Fruit fly (Drosophila melanogaster) whole organism, embryonic: ENCODE results near the gene Try29F.

ENCODE experiments used
- CG10274 ChIP-seq: fragments of 200-800 bp; sonication (Bioruptor generic); optimal IDR thresholded peaks from 3 replicates; lab custom pipeline; 2017; ENCODE audit warnings: missing biosample characterization, mild to moderate bottlenecking, missing genetic modification characterization
- CG10366 ChIP-seq: fragments of 200-800 bp; sonication (Bioruptor generic); IDR thresholded peaks from 2 replicates; pipeline ENCODE4 v1.3.6; 2022; ENCODE audit warnings: missing biosample characterization, missing genetic modification characterization
- CG11085 ChIP-seq: fragments of 200-800 bp; sonication (Bioruptor generic); IDR thresholded peaks from 2 replicates; pipeline ENCODE4 v1.3.6; 2022; ENCODE audit warnings: missing biosample characterization, missing genetic modification characterization
- CG11560 ChIP-seq: fragments of 200-800 bp; sonication (Bioruptor generic); IDR thresholded peaks from 3 replicates; pipeline ENCODE4 v1.3.6; 2022; ENCODE audit warnings: missing biosample characterization, missing genetic modification characterization
- CG12391 ChIP-seq: fragments of 200-800 bp; sonication (Bioruptor generic); optimal IDR thresholded peaks from 3 replicates; lab custom pipeline; 2018; ENCODE audit warnings: missing biosample characterization, mild to moderate bottlenecking, missing genetic modification characterization, moderate library complexity
- CG12659 ChIP-seq: fragments of 200-800 bp; sonication (Bioruptor generic); optimal IDR thresholded peaks from 3 replicates; lab custom pipeline; 2017; ENCODE audit warnings: mild to moderate bottlenecking, missing biosample characterization, missing genetic modification reagents, missing genetic modification characterization
- CG12744 ChIP-seq: fragments of 200-800 bp; sonication (Bioruptor generic); optimal IDR thresholded peaks from 2 replicates; lab custom pipeline; 2016; ENCODE audit warnings: missing biosample characterization, missing genetic modification characterization
- CG12769 ChIP-seq: fragments of 200-800 bp; sonication (Bioruptor generic); optimal IDR thresholded peaks from 2 replicates; lab custom pipeline; 2019; ENCODE audit warnings: missing biosample characterization, mild to moderate bottlenecking, missing genetic modification characterization, moderate library complexity
- CG14965 ChIP-seq: fragments of 200-800 bp; sonication (Bioruptor generic); optimal IDR thresholded peaks from 2 replicates; lab custom pipeline; 2016; ENCODE audit warnings: missing biosample characterization, missing genetic modification characterization, borderline replicate concordance
- CG17385 ChIP-seq: fragments of 200-800 bp; sonication (Bioruptor generic); optimal IDR thresholded peaks from 3 replicates; lab custom pipeline; 2018; ENCODE audit warnings: missing biosample characterization, mild to moderate bottlenecking, missing genetic modification characterization
- CG1792 ChIP-seq: fragments of 200-800 bp; sonication (Bioruptor generic); optimal IDR thresholded peaks from 2 replicates; lab custom pipeline; 2016; ENCODE audit warnings: missing biosample characterization, missing genetic modification characterization
- CG2678 ChIP-seq: fragments of 200-800 bp; sonication (Bioruptor generic); optimal IDR thresholded peaks from 3 replicates; lab custom pipeline; 2019; ENCODE audit warnings: missing biosample characterization, mild to moderate bottlenecking, missing genetic modification characterization, moderate library complexity
- CG30020 ChIP-seq: fragments of 200-800 bp; optimal IDR thresholded peaks from 2 replicates; lab custom pipeline; 2019; ENCODE audit warnings: missing biosample characterization, mild to moderate bottlenecking, missing genetic modification characterization, moderate library complexity
- CG3281 ChIP-seq: fragments of 200-800 bp; sonication (Bioruptor generic); optimal IDR thresholded peaks from 3 replicates; lab custom pipeline; 2017; ENCODE audit warnings: missing biosample characterization, mild to moderate bottlenecking, missing genetic modification characterization
- CG7372 ChIP-seq: fragments of 200-800 bp; sonication (Bioruptor generic); IDR thresholded peaks from 2 replicates; pipeline ENCODE4 v1.3.6; 2022; ENCODE audit warnings: missing biosample characterization, missing genetic modification characterization
- CG7745 ChIP-seq: fragments of 200-800 bp; sonication (Bioruptor generic); optimal IDR thresholded peaks from 2 replicates; lab custom pipeline; 2018; ENCODE audit warnings: missing biosample characterization, mild to moderate bottlenecking, missing genetic modification characterization, moderate library complexity
- CG9215 ChIP-seq: fragments of 200-800 bp; sonication (Bioruptor generic); IDR thresholded peaks from 2 replicates; pipeline ENCODE4 v1.3.6; 2022; ENCODE audit warnings: missing biosample characterization, missing genetic modification characterization
- CG9876 ChIP-seq: fragments of 200-800 bp; sonication (Bioruptor generic); optimal IDR thresholded peaks from 2 replicates; lab custom pipeline; 2016; ENCODE audit warnings: missing biosample characterization, missing genetic modification characterization
- Dad ChIP-seq: fragments of 200-800 bp; sonication (Bioruptor generic); optimal IDR thresholded peaks from 3 replicates; lab custom pipeline; 2016; ENCODE audit warnings: missing biosample characterization, missing genetic modification characterization
- Drgx ChIP-seq: fragments of 200-800 bp; sonication (Bioruptor generic); IDR thresholded peaks from 2 replicates; pipeline ENCODE4 v1.3.6; 2022; ENCODE audit warnings: missing biosample characterization, missing genetic modification characterization
- Gug ChIP-seq: fragments of 200-800 bp; sonication (Bioruptor generic); IDR thresholded peaks from 4 replicates; pipeline ENCODE4 v1.3.6; 2022; ENCODE audit warnings: missing biosample characterization, missing genetic modification characterization
- HLH54F ChIP-seq: fragments of 200-800 bp; sonication (Bioruptor generic); optimal IDR thresholded peaks from 3 replicates; lab custom pipeline; 2016; ENCODE audit warnings: missing biosample characterization, missing genetic modification characterization
- Hand ChIP-seq: fragments of 200-800 bp; sonication (Bioruptor generic); optimal IDR thresholded peaks from 2 replicates; lab custom pipeline; 2017; ENCODE audit warnings: mild to moderate bottlenecking, missing biosample characterization, missing genetic modification reagents, missing genetic modification characterization
- Lhr ChIP-seq: fragments of 200-800 bp; sonication (Bioruptor generic); optimal IDR thresholded peaks from 3 replicates; lab custom pipeline; 2017; ENCODE audit warnings: mild to moderate bottlenecking, missing biosample characterization, missing genetic modification reagents, missing genetic modification characterization
- NK7.1 ChIP-seq: fragments of 200-800 bp; sonication (Bioruptor generic); optimal IDR thresholded peaks from 3 replicates; lab custom pipeline; 2016; ENCODE audit warnings: missing biosample characterization, missing genetic modification characterization
- Sin3A ChIP-seq: fragments of >200 bp; optimal IDR thresholded peaks from 2 replicates; lab custom pipeline; 2018
- Six4 ChIP-seq: fragments of 200-800 bp; sonication (Bioruptor generic); optimal IDR thresholded peaks from 2 replicates; lab custom pipeline; 2016; ENCODE audit warnings: missing biosample characterization, missing genetic modification characterization
- Sry-δ ChIP-seq: fragments of 200-800 bp; sonication (Bioruptor generic); optimal IDR thresholded peaks from 2 replicates; lab custom pipeline; 2016; ENCODE audit warnings: missing biosample characterization, missing genetic modification characterization
- Taf1 ChIP-seq: fragments of 200-800 bp; sonication (Bioruptor generic); IDR thresholded peaks from 2 replicates; pipeline ENCODE4 v1.3.6; 2022; ENCODE audit warnings: missing biosample characterization, missing genetic modification characterization
- Vsx1 ChIP-seq: fragments of 200-800 bp; sonication (Bioruptor generic); optimal IDR thresholded peaks from 2 replicates; lab custom pipeline; 2017; ENCODE audit warnings: missing biosample characterization, mild to moderate bottlenecking, missing genetic modification characterization, missing genetic modification reagents
- ase ChIP-seq: fragments of 200-800 bp; sonication (Bioruptor generic); IDR thresholded peaks from 3 replicates; pipeline ENCODE4 v1.3.6; 2022; ENCODE audit warnings: missing biosample characterization, missing genetic modification characterization
- bbx ChIP-seq: fragments of 200-800 bp; sonication (Bioruptor generic); IDR thresholded peaks from 2 replicates; pipeline ENCODE4 v1.3.6; 2022; ENCODE audit warnings: missing biosample characterization, missing genetic modification characterization; ENCODE audit not compliant: partially characterized antibody
- corto ChIP-seq: fragments of 200-800 bp; sonication (Bioruptor generic); optimal IDR thresholded peaks from 2 replicates; lab custom pipeline; 2016; ENCODE audit warnings: missing biosample characterization, mild to moderate bottlenecking, missing genetic modification characterization, moderate library complexity
- cwo ChIP-seq: fragments of 200-800 bp; sonication (Bioruptor generic); optimal IDR thresholded peaks from 3 replicates; lab custom pipeline; 2017; ENCODE audit warnings: missing biosample characterization, missing genetic modification characterization, mild to moderate bottlenecking, moderate library complexity, missing genetic modification reagents
- dan ChIP-seq: fragments of 200-800 bp; sonication (Bioruptor generic); IDR thresholded peaks from 2 replicates; pipeline ENCODE4 v1.3.6; 2022; ENCODE audit warnings: missing biosample characterization, missing genetic modification characterization
- dimm ChIP-seq: fragments of 200-800 bp; sonication (Bioruptor generic); IDR thresholded peaks from 2 replicates; pipeline ENCODE4 v1.3.6; 2022; ENCODE audit warnings: missing biosample characterization, missing genetic modification characterization
- en ChIP-seq: fragments of 200-800 bp; sonication (Bioruptor generic); optimal IDR thresholded peaks from 2 replicates; lab custom pipeline; 2016; ENCODE audit warnings: missing biosample characterization, missing genetic modification characterization
- grau ChIP-seq: fragments of 200-800 bp; optimal IDR thresholded peaks from 3 replicates; lab custom pipeline; 2019; ENCODE audit warnings: missing biosample characterization, mild to moderate bottlenecking, missing genetic modification characterization, moderate library complexity
- h ChIP-seq: fragments of >200 bp; optimal IDR thresholded peaks from 2 replicates; lab custom pipeline; 2017
- insv ChIP-seq, 2 experiments: fragments of 200-800 bp; sonication (Bioruptor generic); optimal IDR thresholded peaks; 3 replicates each; lab custom pipeline; 2016 to 2018; ENCODE audit warnings: missing biosample characterization in 2 of 2, missing genetic modification characterization in 2 of 2
- klu ChIP-seq: fragments of 200-800 bp; sonication (Bioruptor generic); IDR thresholded peaks from 2 replicates; pipeline ENCODE4 v1.3.6; 2022; ENCODE audit warnings: missing biosample characterization, missing genetic modification characterization
- lilli ChIP-seq: fragments of 200-800 bp; sonication (Bioruptor generic); optimal IDR thresholded peaks from 3 replicates; lab custom pipeline; 2016; ENCODE audit warnings: missing biosample characterization, missing genetic modification characterization
- lov ChIP-seq, 2 experiments: fragments of 200-800 bp in 1 of 2; fragments of >200 bp in 1 of 2; sonication (Bioruptor generic) in 1 of 2; IDR thresholded peaks in 1 of 2; optimal IDR thresholded peaks in 1 of 2; 2 replicates in 1 of 2; 3 replicates in 1 of 2; pipeline versions ENCODE4 v1.3.6 to Lab custom; 2017 to 2022; ENCODE audit warnings: missing biosample characterization in 1 of 2, missing genetic modification characterization in 1 of 2
- luna ChIP-seq: fragments of 200-800 bp; sonication (Bioruptor generic); optimal IDR thresholded peaks from 2 replicates; lab custom pipeline; 2016; ENCODE audit warnings: missing biosample characterization, missing genetic modification characterization
- mirr ChIP-seq: fragments of 200-800 bp; sonication (Bioruptor generic); optimal IDR thresholded peaks from 3 replicates; lab custom pipeline; 2018; ENCODE audit warnings: missing biosample characterization, mild to moderate bottlenecking, missing genetic modification characterization
- prd ChIP-seq, 3 experiments: fragments of >200 bp in 2 of 3; fragments of 200-800 bp in 1 of 3; sonication (Bioruptor generic) in 1 of 3; optimal IDR thresholded peaks in 2 of 3; IDR thresholded peaks in 1 of 3; 2 replicates in 2 of 3; 3 replicates in 1 of 3; pipeline versions ENCODE4 v1.3.6 to Lab custom; 2017 to 2022; ENCODE audit warnings: missing biosample characterization in 1 of 3, missing genetic modification characterization in 1 of 3
- ro ChIP-seq: fragments of 200-800 bp; sonication (Bioruptor generic); IDR thresholded peaks from 2 replicates; pipeline ENCODE4 v1.3.6; 2022; ENCODE audit warnings: missing biosample characterization, missing genetic modification characterization
- scrt ChIP-seq: fragments of 200-800 bp; sonication (Bioruptor generic); optimal IDR thresholded peaks from 2 replicates; lab custom pipeline; 2018; ENCODE audit warnings: missing biosample characterization, mild to moderate bottlenecking, missing genetic modification characterization, moderate library complexity
- sr ChIP-seq: fragments of 200-800 bp; sonication (Bioruptor generic); IDR thresholded peaks from 3 replicates; pipeline ENCODE4 v1.3.6; 2022; ENCODE audit warnings: missing biosample characterization, missing genetic modification characterization
- toy ChIP-seq: fragments of 200-800 bp; sonication (Bioruptor generic); IDR thresholded peaks from 2 replicates; pipeline ENCODE4 v1.3.6; 2022; ENCODE audit warnings: missing biosample characterization, missing genetic modification characterization

Try29F gene

DNA sequence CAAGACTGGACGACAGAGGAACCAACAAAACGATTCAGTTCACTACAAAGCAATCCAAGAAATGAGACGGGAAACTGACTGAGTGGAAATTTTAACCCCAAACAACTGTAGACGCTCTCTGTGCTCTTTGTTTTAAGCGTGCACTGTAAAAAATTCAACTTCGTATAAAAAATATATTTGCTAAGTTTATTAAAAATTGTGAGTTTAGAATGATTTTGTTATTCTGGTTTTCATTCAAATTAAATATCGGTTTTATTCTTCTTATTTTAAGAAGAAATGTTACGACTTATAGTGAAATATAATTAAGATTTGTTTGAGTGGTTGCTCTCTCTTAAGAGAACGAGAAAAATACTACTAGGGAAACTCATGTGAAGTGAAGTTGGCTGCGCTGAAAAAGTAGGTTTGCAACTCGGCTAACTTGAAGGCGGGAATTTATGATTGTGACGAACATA, 40.3 kb upstream of the Try29F start (continued):
- TF ChIP-seq CG1792 (GFP tag; lab: Kevin White, UChicago) = peak; percentile 80
- TF ChIP-seq h (lab: Kevin White, UChicago) = no peak
- peak; percentile 93 for TF ChIP-seq CG11085 (GFP tag; lab: Robert Waterston, UW)
- TF ChIP-seq Drgx (GFP tag; lab: Robert Waterston, UW) = peak; percentile 97
- TF ChIP-seq CG2678 (tag; lab: Kevin White, UChicago) = peak; percentile 94
- peak; percentile 97 for TF ChIP-seq dimm (GFP tag; lab: Robert Waterston, UW)
- TF ChIP-seq ro (GFP tag; lab: Robert Waterston, UW) = peak; percentile 96
- TF ChIP-seq luna (GFP tag; lab: Kevin White, UChicago) = peak; percentile 82
- TF ChIP-seq CG9215 (GFP tag; lab: Robert Waterston, UW) = peak; percentile 92
- TF ChIP-seq scrt = peak; percentile 83
- peak; percentile 44 for TF ChIP-seq CG10274 (GFP tag; lab: Kevin White, UChicago)
- peak; percentile 93 for TF ChIP-seq CG7745 (tag; lab: Kevin White, UChicago)
- TF ChIP-seq NK7.1 (GFP tag; lab: Kevin White, UChicago) = peak; percentile 87
- peak; percentile 92 for TF ChIP-seq grau (tag; lab: Kevin White, UChicago)
- peak in 1 of 2 experiments; percentile 46 for TF ChIP-seq insv (GFP tag; optimal IDR thresholded peaks at IDR 0.05; lab: Kevin White, UChicago)
- TF ChIP-seq CG12391 (tag; lab: Kevin White, UChicago) = peak; percentile 98
- TF ChIP-seq toy (GFP tag; lab: Robert Waterston, UW) = peak; percentile 91
- TF ChIP-seq CG12744 (GFP tag; lab: Kevin White, UChicago) = peak; percentile 95
- peak; percentile 80 for TF ChIP-seq cwo (GFP tag; lab: Kevin White, UChicago)
- TF ChIP-seq CG14965 (GFP tag; lab: Kevin White, UChicago) = peak; percentile 56
- TF ChIP-seq CG30020 (tag; lab: Kevin White, UChicago) = peak; percentile 67
- TF ChIP-seq ase = peak; percentile 96
- TF ChIP-seq CG17385 (GFP tag; lab: Kevin White, UChicago) = peak; percentile 86
- peak; percentile 80 for TF ChIP-seq Lhr (GFP tag; lab: Kevin White, UChicago)
- TF ChIP-seq Gug (GFP tag; lab: Robert Waterston, UW) = peak; percentile 91
- TF ChIP-seq Sry-δ (GFP tag; lab: Kevin White, UChicago) = peak; percentile 54
- TF ChIP-seq dan (GFP tag; lab: Robert Waterston, UW) = no peak
- peak; percentile 74 for TF ChIP-seq en
- TF ChIP-seq Sin3A (lab: Kevin White, UChicago) = no peak
- TF ChIP-seq Six4 (GFP tag; lab: Kevin White, UChicago) = peak; percentile 93
- peak; percentile 77 for TF ChIP-seq HLH54F (GFP tag; lab: Kevin White, UChicago)
- peak; percentile 94 for TF ChIP-seq klu (GFP tag; lab: Robert Waterston, UW)
- no peak; the same call in 1 of the 3 replicates for TF ChIP-seq sr (GFP tag; lab: Robert Waterston, UW)
- TF ChIP-seq Dad = peak; percentile 81
- TF ChIP-seq CG10366 (GFP tag; lab: Robert Waterston, UW) = peak; percentile 98
- peak; percentile 84 for TF ChIP-seq CG3281 (GFP tag; lab: Kevin White, UChicago)
- no peak for TF ChIP-seq prd (optimal IDR thresholded peaks at IDR 0.05; lab: Kevin White, UChicago)
- TF ChIP-seq prd (GFP tag; IDR thresholded peaks at IDR 0.05; lab: Robert Waterston, UW) = peak; percentile 99
- peak; percentile 93 for TF ChIP-seq CG12659
- peak; percentile 62 for TF ChIP-seq Hand (GFP tag; lab: Kevin White, UChicago)
- TF ChIP-seq CG11560 (tag; lab: Robert Waterston, UW) = peak; percentile 86; the same call in 2 of the 3 replicates
- TF ChIP-seq mirr (GFP tag; lab: Kevin White, UChicago) = peak; percentile 69
- no peak for TF ChIP-seq corto
- TF ChIP-seq bbx (GFP tag; lab: Robert Waterston, UW) = no peak
- TF ChIP-seq Vsx1 = peak; percentile 83
- peak; percentile 78 for TF ChIP-seq Taf1
- peak; percentile 80 for TF ChIP-seq CG9876 (GFP tag; lab: Kevin White, UChicago)
- TF ChIP-seq CG12769 = peak; percentile 88
- TF ChIP-seq CG7372 (GFP tag; lab: Robert Waterston, UW) = peak; percentile 91
- TF ChIP-seq lov (optimal IDR thresholded peaks at IDR 0.05; lab: Kevin White, UChicago) = no peak
- TF ChIP-seq lov (GFP tag; IDR thresholded peaks at IDR 0.05; lab: Robert Waterston, UW) = peak; percentile 97; the same call in 2 of the 3 replicates
- TF ChIP-seq lilli = peak; percentile 95
